Worm (Caenorhabditis elegans) whole organism, early embryonic: Measurements from ENCODE around the gene T22C8.3.

ENCODE experiments used
- B0310.2 ChIP-seq: sonication (generic microtip); optimal IDR thresholded peaks from 2 replicates; lab custom pipeline; 2016; ENCODE audit warnings: mild to moderate bottlenecking, missing genetic modification characterization, missing compliant biosample characterization
- F13C5.2 ChIP-seq: sonication (generic microtip); optimal IDR thresholded peaks from 2 replicates; lab custom pipeline; 2017; ENCODE audit warnings: mild to moderate bottlenecking, missing genetic modification characterization, inconsistent platforms, missing compliant biosample characterization
- aly-1 ChIP-seq: sonication (generic microtip); optimal IDR thresholded peaks from 2 replicates; lab custom pipeline; 2016; ENCODE audit warnings: missing genetic modification characterization, missing compliant biosample characterization
- ama-1 ChIP-seq: fragments of 150-350 bp; optimal IDR thresholded peaks from 2 replicates; lab custom pipeline; 2014
- ceh-13 ChIP-seq: fragments of 200-800 bp; sonication (Bioruptor generic); optimal IDR thresholded peaks from 2 replicates; lab custom pipeline; 2018; ENCODE audit warnings: mild to moderate bottlenecking, missing genetic modification characterization, missing compliant biosample characterization
- ceh-36 ChIP-seq: sonication (generic microtip); optimal IDR thresholded peaks from 2 replicates; lab custom pipeline; 2016; ENCODE audit warnings: missing genetic modification characterization, inconsistent platforms, missing compliant biosample characterization
- ets-7 ChIP-seq: sonication (generic microtip); optimal IDR thresholded peaks from 2 replicates; lab custom pipeline; 2016; ENCODE audit warnings: missing genotype, missing genetic modification characterization, missing compliant biosample characterization
- flt-1 ChIP-seq: fragments of 200-800 bp; sonication (Bioruptor generic); IDR thresholded peaks from 2 replicates; pipeline ENCODE4 v1.3.6; 2022; ENCODE audit warnings: missing genetic modification characterization, missing compliant biosample characterization
- hmbx-1 ChIP-seq: sonication (generic microtip); optimal IDR thresholded peaks from 2 replicates; lab custom pipeline; 2016; ENCODE audit warnings: mild to moderate bottlenecking, missing genetic modification characterization, missing compliant biosample characterization
- hmg-4 ChIP-seq: fragments of 200-800 bp; sonication (Bioruptor generic); optimal IDR thresholded peaks from 2 replicates; lab custom pipeline; 2018; ENCODE audit warnings: mild to moderate bottlenecking, missing genetic modification characterization, missing compliant biosample characterization
- hnd-1 ChIP-seq: sonication (generic microtip); optimal IDR thresholded peaks from 2 replicates; lab custom pipeline; 2016; ENCODE audit warnings: missing genetic modification characterization, missing compliant biosample characterization
- pes-1 ChIP-seq: fragments of 200-800 bp; sonication (Bioruptor generic); IDR thresholded peaks from 2 replicates; pipeline ENCODE4 v1.3.6; 2022; ENCODE audit warnings: missing genetic modification reagents, missing genetic modification characterization, missing compliant biosample characterization
- scrt-1 ChIP-seq: fragments of 200-800 bp; sonication (Bioruptor generic); IDR thresholded peaks from 2 replicates; pipeline ENCODE4 v1.3.6; 2022; ENCODE audit warnings: missing genetic modification characterization, missing compliant biosample characterization
- sea-1 ChIP-seq: fragments of 200-800 bp; sonication (Bioruptor generic); conservative IDR thresholded peaks from 2 replicates; pipeline ENCODE4 v1.3.6; 2022; ENCODE audit warnings: missing genetic modification characterization, missing compliant biosample characterization
- tbx-11 ChIP-seq: fragments of 200-800 bp; sonication (Bioruptor generic); IDR thresholded peaks from 2 replicates; pipeline ENCODE4 v1.3.6; 2022; ENCODE audit warnings: missing genetic modification characterization, missing compliant biosample characterization
- tbx-37 ChIP-seq: fragments of 200-800 bp; sonication (Bioruptor generic); conservative IDR thresholded peaks from 2 replicates; pipeline ENCODE4 v1.3.6; 2022; ENCODE audit warnings: missing genetic modification reagents, missing genetic modification characterization, missing compliant biosample characterization
- tra-4 ChIP-seq: sonication (generic microtip); optimal IDR thresholded peaks from 2 replicates; lab custom pipeline; 2017; ENCODE audit warnings: missing genetic modification characterization, missing compliant biosample characterization

T22C8.3 gene

ce11 chrII:8588442-8588841 is 33.3 kb downstream of the T22C8.3 start:
- TF ChIP-seq aly-1, result no peak
- TF ChIP-seq tbx-37 (GFP tag; lab: Robert Waterston, UW), result no peak
- no peak for TF ChIP-seq tbx-11

- TF ChIP-seq aly-1 (no peak), flt-1 (GFP tag; lab: Robert Waterston, UW) (no peak), tbx-37 (GFP tag; lab: Robert Waterston, UW) (no peak), scrt-1 (GFP tag; lab: Robert Waterston, UW) (no peak), hmg-4 (no peak), tra-4 (tag; lab: Kevin White, UChicago) (no peak), ceh-36 (tag; lab: Kevin White, UChicago) (no peak), ama-1 (lab: Kevin White, UChicago) (no peak), hnd-1 (tag; lab: Kevin White, UChicago) (no peak), ets-7 (no peak), tbx-11 (no peak), B0310.2 (tag; lab: Kevin White, UChicago) (no peak)
These were observed 34.0 kb downstream of the T22C8.3 start for ce11 chrII:8587660-8588230.

ce11 chrII:8585921-8586320 is 35.9 kb downstream of the T22C8.3 start:
- TF ChIP-seq pes-1 (GFP tag; lab: Robert Waterston, UW), result no peak
- no peak for TF ChIP-seq ceh-36 (tag; lab: Kevin White, UChicago)
- no peak for TF ChIP-seq aly-1
- TF ChIP-seq hnd-1 (tag; lab: Kevin White, UChicago), result no peak
- TF ChIP-seq sea-1 (GFP tag; lab: Robert Waterston, UW), result no peak
- TF ChIP-seq B0310.2 (tag; lab: Kevin White, UChicago), result no peak
- no peak for TF ChIP-seq tbx-11
- no peak for TF ChIP-seq F13C5.2 (tag; lab: Kevin White, UChicago)
- TF ChIP-seq ets-7, result no peak
- no peak for TF ChIP-seq hmg-4
- TF ChIP-seq tbx-37 (GFP tag; lab: Robert Waterston, UW), result no peak
- no peak for TF ChIP-seq tra-4 (tag; lab: Kevin White, UChicago)
- no peak for TF ChIP-seq flt-1 (GFP tag; lab: Robert Waterston, UW)
- no peak for TF ChIP-seq hmbx-1 (tag; lab: Kevin White, UChicago)
- TF ChIP-seq ceh-13 (GFP tag; lab: Kevin White, UChicago), result no peak
- TF ChIP-seq ama-1 (lab: Kevin White, UChicago), result no peak
- no peak for TF ChIP-seq scrt-1 (GFP tag; lab: Robert Waterston, UW)

- TF ChIP-seq tra-4 (tag; lab: Kevin White, UChicago) (no peak), tbx-37 (GFP tag; lab: Robert Waterston, UW) (no peak), scrt-1 (GFP tag; lab: Robert Waterston, UW) (no peak), flt-1 (GFP tag; lab: Robert Waterston, UW) (no peak), tbx-11 (no peak), sea-1 (GFP tag; lab: Robert Waterston, UW) (no peak), ceh-36 (tag; lab: Kevin White, UChicago) (no peak), ama-1 (lab: Kevin White, UChicago) (no peak), hmbx-1 (tag; lab: Kevin White, UChicago) (no peak), F13C5.2 (tag; lab: Kevin White, UChicago) (no peak), hmg-4 (no peak), B0310.2 (tag; lab: Kevin White, UChicago) (no peak), aly-1 (no peak), pes-1 (GFP tag; lab: Robert Waterston, UW) (no peak)
These were observed 36.7 kb downstream of the T22C8.3 start, which contains the start of gene F54C9.11 for ce11 chrII:8585036-8585627. Gene F54C9.11, minus strand, starts transcription at chrII:8585086.

ce11 chrII:8583035-8583434 is 38.7 kb downstream of the T22C8.3 start:
- TF ChIP-seq ets-7 (no peak), B0310.2 (tag; lab: Kevin White, UChicago) (no peak), tra-4 (tag; lab: Kevin White, UChicago) (no peak), ceh-36 (tag; lab: Kevin White, UChicago) (no peak), tbx-37 (GFP tag; lab: Robert Waterston, UW) (no peak), tbx-11 (no peak), sea-1 (GFP tag; lab: Robert Waterston, UW) (no peak), flt-1 (GFP tag; lab: Robert Waterston, UW) (no peak), ama-1 (lab: Kevin White, UChicago) (peak; percentile 54)

- TF ChIP-seq hmbx-1 (tag; lab: Kevin White, UChicago), result no peak
- no peak for TF ChIP-seq flt-1 (GFP tag; lab: Robert Waterston, UW)
- no peak for TF ChIP-seq scrt-1 (GFP tag; lab: Robert Waterston, UW)
- TF ChIP-seq sea-1 (GFP tag; lab: Robert Waterston, UW), result no peak
- TF ChIP-seq tbx-11, result no peak
- TF ChIP-seq ceh-36 (tag; lab: Kevin White, UChicago), result no peak
- no peak for TF ChIP-seq ama-1 (lab: Kevin White, UChicago)
- TF ChIP-seq tbx-37 (GFP tag; lab: Robert Waterston, UW), result no peak
- no peak for TF ChIP-seq aly-1
- no peak for TF ChIP-seq pes-1 (GFP tag; lab: Robert Waterston, UW)
- TF ChIP-seq F13C5.2 (tag; lab: Kevin White, UChicago), result no peak
- no peak for TF ChIP-seq ets-7
- no peak for TF ChIP-seq B0310.2 (tag; lab: Kevin White, UChicago)
- no peak for TF ChIP-seq tra-4 (tag; lab: Kevin White, UChicago)
These were observed 40.1 kb downstream of the T22C8.3 start, which contains the start of gene arl-1 for ce11 chrII:8581700-8582099. Gene arl-1, plus strand, starts transcription at chrII:8582000.

- TF ChIP-seq pes-1 (GFP tag; lab: Robert Waterston, UW) (no peak), sea-1 (GFP tag; lab: Robert Waterston, UW) (no peak)
These were observed 44.2 kb downstream of the T22C8.3 start, which contains the start of gene F54C9.9 for ce11 chrII:8577509-8578099. Gene F54C9.9, plus strand, starts transcription at chrII:8578049.
